Fruit fly (Drosophila melanogaster) whole organism, embryonic: Measurements from ENCODE around the gene Srrm234.

Source experiments
- B-H2 ChIP-seq: fragments of 200-800 bp; sonication (Bioruptor generic); optimal IDR thresholded peaks from 2 replicates; lab custom pipeline; 2018; ENCODE audit warnings: missing biosample characterization, mild to moderate bottlenecking, missing genetic modification characterization
- CG10274 ChIP-seq: fragments of 200-800 bp; sonication (Bioruptor generic); optimal IDR thresholded peaks from 3 replicates; lab custom pipeline; 2017; ENCODE audit warnings: missing biosample characterization, mild to moderate bottlenecking, missing genetic modification characterization
- CG10321 ChIP-seq: fragments of 200-800 bp; sonication (Bioruptor generic); IDR thresholded peaks from 2 replicates; pipeline ENCODE4 v1.3.6; 2022; ENCODE audit warnings: missing biosample characterization, missing genetic modification characterization
- CG10565 ChIP-seq: fragments of 200-800 bp; sonication (Bioruptor generic); optimal IDR thresholded peaks from 3 replicates; lab custom pipeline; 2016; ENCODE audit warnings: missing biosample characterization, mild to moderate bottlenecking, missing genetic modification characterization
- CG12299 ChIP-seq: fragments of 200-800 bp; sonication (Bioruptor generic); optimal IDR thresholded peaks from 2 replicates; lab custom pipeline; 2018; ENCODE audit warnings: missing biosample characterization, mild to moderate bottlenecking, missing genetic modification characterization
- CG12659 ChIP-seq: fragments of 200-800 bp; sonication (Bioruptor generic); optimal IDR thresholded peaks from 3 replicates; lab custom pipeline; 2017; ENCODE audit warnings: mild to moderate bottlenecking, missing biosample characterization, missing genetic modification reagents, missing genetic modification characterization
- CG13287 ChIP-seq: fragments of 200-800 bp; sonication (Bioruptor generic); IDR thresholded peaks from 2 replicates; pipeline ENCODE4 v1.3.6; 2022; ENCODE audit warnings: missing biosample characterization, missing genetic modification characterization; ENCODE audit not compliant: partially characterized antibody
- CG2875 ChIP-seq: fragments of 200-800 bp; sonication (Bioruptor generic); optimal IDR thresholded peaks from 2 replicates; lab custom pipeline; 2017; ENCODE audit warnings: missing biosample characterization, mild to moderate bottlenecking, missing genetic modification characterization, missing genetic modification reagents
- CG31365 ChIP-seq: fragments of 200-800 bp; sonication (Bioruptor generic); optimal IDR thresholded peaks from 2 replicates; lab custom pipeline; 2018; ENCODE audit warnings: missing biosample characterization, mild to moderate bottlenecking, missing genetic modification characterization
- CG3163 ChIP-seq: fragments of 200-800 bp; sonication (Bioruptor generic); optimal IDR thresholded peaks from 3 replicates; lab custom pipeline; 2016; ENCODE audit warnings: missing biosample characterization, missing genetic modification characterization
- CG43689 ChIP-seq: fragments of 200-800 bp; sonication (Bioruptor generic); IDR thresholded peaks from 2 replicates; pipeline ENCODE4 v1.3.6; 2022; ENCODE audit warnings: missing biosample characterization, missing genetic modification characterization
- CG4404 ChIP-seq: fragments of 200-800 bp; sonication (Bioruptor generic); IDR thresholded peaks from 2 replicates; pipeline ENCODE4 v1.3.6; 2022; ENCODE audit warnings: missing biosample characterization, missing genetic modification characterization
- CG7357 ChIP-seq: fragments of 200-800 bp; sonication (Bioruptor generic); IDR thresholded peaks from 3 replicates; pipeline ENCODE4 v1.3.6; 2022; ENCODE audit warnings: missing biosample characterization, missing genetic modification characterization
- CG8359 ChIP-seq: fragments of 200-800 bp; sonication (Bioruptor generic); optimal IDR thresholded peaks from 2 replicates; lab custom pipeline; 2017; ENCODE audit warnings: missing biosample characterization, mild to moderate bottlenecking, missing genetic modification characterization, borderline replicate concordance
- CG8478 ChIP-seq: fragments of >200 bp; optimal IDR thresholded peaks from 2 replicates; lab custom pipeline; 2018
- CG8765 ChIP-seq: fragments of 200-800 bp; sonication (Bioruptor generic); IDR thresholded peaks from 2 replicates; pipeline ENCODE4 v1.3.6; 2022; ENCODE audit warnings: missing biosample characterization, missing genetic modification characterization
- CHES-1-like ChIP-seq: fragments of 200-800 bp; sonication (Bioruptor generic); optimal IDR thresholded peaks from 2 replicates; lab custom pipeline; 2016; ENCODE audit warnings: missing biosample characterization, missing genetic modification characterization
- Dip3 ChIP-seq: fragments of 200-800 bp; sonication (Bioruptor generic); optimal IDR thresholded peaks from 3 replicates; lab custom pipeline; 2016; ENCODE audit warnings: missing biosample characterization, missing genetic modification characterization
- Dp ChIP-seq: fragments of 200-800 bp; sonication (Bioruptor generic); optimal IDR thresholded peaks from 2 replicates; lab custom pipeline; 2018; ENCODE audit warnings: missing biosample characterization, mild to moderate bottlenecking, missing genetic modification characterization, moderate library complexity
- GATAe ChIP-seq: fragments of 200-800 bp; sonication (Bioruptor generic); conservative IDR thresholded peaks from 2 replicates; pipeline ENCODE4 v1.3.6; 2022; ENCODE audit warnings: missing biosample characterization, missing genetic modification characterization
- Hr78 ChIP-seq, 2 experiments: fragments of 200-800 bp in 1 of 2; fragments of >200 bp in 1 of 2; sonication (Bioruptor generic) in 1 of 2; optimal IDR thresholded peaks; 2 replicates each; lab custom pipeline; 2017 to 2019; ENCODE audit warnings: missing biosample characterization in 2 of 2, missing genetic modification characterization in 2 of 2, mild to moderate bottlenecking in 1 of 2, moderate library complexity in 1 of 2
- MBD-R2 ChIP-seq: fragments of 200-800 bp; sonication (Bioruptor generic); IDR thresholded peaks from 2 replicates; pipeline ENCODE4 v1.3.6; 2022; ENCODE audit warnings: missing biosample characterization, missing genetic modification characterization
- Optix ChIP-seq: fragments of 200-800 bp; sonication (Bioruptor generic); IDR thresholded peaks from 3 replicates; pipeline ENCODE4 v1.3.6; 2022; ENCODE audit warnings: missing biosample characterization, missing genetic modification characterization
- Poxn ChIP-seq: fragments of 200-800 bp; sonication (Bioruptor generic); IDR thresholded peaks from 2 replicates; pipeline ENCODE4 v1.3.6; 2022; ENCODE audit warnings: missing biosample characterization, missing genetic modification characterization
- Rx ChIP-seq: fragments of 200-800 bp; sonication (Bioruptor generic); IDR thresholded peaks from 2 replicates; pipeline ENCODE4 v1.3.6; 2022; ENCODE audit warnings: missing biosample characterization, missing genetic modification characterization
- TFAM ChIP-seq: fragments of 200-800 bp; sonication (Bioruptor generic); optimal IDR thresholded peaks from 2 replicates; lab custom pipeline; 2017; ENCODE audit warnings: missing biosample characterization, missing genetic modification characterization, inconsistent platforms
- Vsx1 ChIP-seq: fragments of 200-800 bp; sonication (Bioruptor generic); optimal IDR thresholded peaks from 2 replicates; lab custom pipeline; 2017; ENCODE audit warnings: missing biosample characterization, mild to moderate bottlenecking, missing genetic modification characterization, missing genetic modification reagents
- ab ChIP-seq: fragments of 200-800 bp; sonication (Bioruptor generic); optimal IDR thresholded peaks from 2 replicates; lab custom pipeline; 2016; ENCODE audit warnings: missing biosample characterization, missing genetic modification characterization
- bab2 ChIP-seq: fragments of 200-800 bp; sonication (Bioruptor generic); optimal IDR thresholded peaks from 2 replicates; lab custom pipeline; 2016; ENCODE audit warnings: missing biosample characterization, missing genetic modification characterization
- br ChIP-seq: fragments of >200 bp; optimal IDR thresholded peaks from 2 replicates; lab custom pipeline; 2017
- caup ChIP-seq: fragments of 200-800 bp; sonication (Bioruptor generic); optimal IDR thresholded peaks from 3 replicates; lab custom pipeline; 2017; ENCODE audit warnings: missing biosample characterization, mild to moderate bottlenecking, missing genetic modification characterization, moderate library complexity; ENCODE audit not compliant: severe bottlenecking
- cg ChIP-seq: fragments of 200-800 bp; sonication (Bioruptor generic); optimal IDR thresholded peaks from 3 replicates; lab custom pipeline; 2019; ENCODE audit warnings: missing biosample characterization, mild to moderate bottlenecking, missing genetic modification characterization, moderate library complexity
- chif ChIP-seq, 2 experiments: fragments of 200-800 bp; sonication (Bioruptor generic); optimal IDR thresholded peaks; 3 replicates each; lab custom pipeline; 2016; ENCODE audit warnings: missing biosample characterization in 2 of 2, missing genetic modification characterization in 2 of 2
- danr ChIP-seq: fragments of 200-800 bp; sonication (Bioruptor generic); IDR thresholded peaks from 2 replicates; pipeline ENCODE4 v1.3.6; 2022; ENCODE audit warnings: missing biosample characterization, missing genetic modification characterization
- ems ChIP-seq: fragments of 200-800 bp; sonication (Bioruptor generic); optimal IDR thresholded peaks from 3 replicates; lab custom pipeline; 2016; ENCODE audit warnings: missing biosample characterization, missing genetic modification characterization
- ewg ChIP-seq: fragments of 200-800 bp; sonication (Bioruptor generic); optimal IDR thresholded peaks from 3 replicates; lab custom pipeline; 2017; ENCODE audit warnings: mild to moderate bottlenecking, missing biosample characterization, missing genetic modification reagents, missing genetic modification characterization
- gem ChIP-seq: fragments of 200-800 bp; sonication (Bioruptor generic); optimal IDR thresholded peaks from 2 replicates; lab custom pipeline; 2019; ENCODE audit warnings: missing biosample characterization, mild to moderate bottlenecking, missing genetic modification characterization, moderate library complexity
- hth ChIP-seq: fragments of >200 bp; optimal IDR thresholded peaks from 2 replicates; lab custom pipeline; 2017; ENCODE audit warnings: inconsistent platforms
- insv ChIP-seq, 2 experiments: fragments of 200-800 bp; sonication (Bioruptor generic); optimal IDR thresholded peaks; 3 replicates each; lab custom pipeline; 2016 to 2018; ENCODE audit warnings: missing biosample characterization in 2 of 2, missing genetic modification characterization in 2 of 2
- maf-S ChIP-seq: fragments of 200-800 bp; sonication (Bioruptor generic); optimal IDR thresholded peaks from 2 replicates; lab custom pipeline; 2016; ENCODE audit warnings: missing biosample characterization, missing genetic modification characterization
- mam ChIP-seq: fragments of 200-800 bp; sonication (Bioruptor generic); optimal IDR thresholded peaks from 3 replicates; lab custom pipeline; 2016; ENCODE audit warnings: missing biosample characterization, missing genetic modification characterization
- pros ChIP-seq: fragments of 200-800 bp; sonication (Bioruptor generic); optimal IDR thresholded peaks from 3 replicates; lab custom pipeline; 2019; ENCODE audit warnings: missing biosample characterization, mild to moderate bottlenecking, missing genetic modification characterization, moderate library complexity
- pzg ChIP-seq: fragments of 200-800 bp; sonication (Bioruptor generic); optimal IDR thresholded peaks from 3 replicates; lab custom pipeline; 2018; ENCODE audit warnings: missing biosample characterization, mild to moderate bottlenecking, missing genetic modification characterization, moderate library complexity
- repo ChIP-seq: fragments of 200-800 bp; sonication (Bioruptor generic); optimal IDR thresholded peaks from 2 replicates; lab custom pipeline; 2016; ENCODE audit warnings: missing biosample characterization, missing genetic modification characterization
- sd ChIP-seq: fragments of 200-800 bp; sonication (Bioruptor generic); optimal IDR thresholded peaks from 3 replicates; lab custom pipeline; 2018; ENCODE audit warnings: missing biosample characterization, mild to moderate bottlenecking, missing genetic modification characterization, moderate library complexity
- sim ChIP-seq: fragments of 200-800 bp; sonication (Bioruptor generic); IDR thresholded peaks from 2 replicates; pipeline ENCODE4 v1.3.6; 2022; ENCODE audit warnings: missing biosample characterization, missing genetic modification characterization
- sna ChIP-seq: fragments of 200-800 bp; sonication (Bioruptor generic); IDR thresholded peaks from 2 replicates; pipeline ENCODE4 v1.3.6; 2022; ENCODE audit warnings: missing biosample characterization, missing genetic modification characterization; ENCODE audit not compliant: partially characterized antibody
- sr ChIP-seq: fragments of 200-800 bp; sonication (Bioruptor generic); IDR thresholded peaks from 3 replicates; pipeline ENCODE4 v1.3.6; 2022; ENCODE audit warnings: missing biosample characterization, missing genetic modification characterization
- stwl ChIP-seq: fragments of 200-800 bp; sonication (Bioruptor generic); optimal IDR thresholded peaks from 3 replicates; lab custom pipeline; 2018; ENCODE audit warnings: missing biosample characterization, mild to moderate bottlenecking, missing genetic modification characterization, moderate library complexity
- sug ChIP-seq: fragments of 200-800 bp; optimal IDR thresholded peaks from 2 replicates; lab custom pipeline; 2019; ENCODE audit warnings: missing biosample characterization, mild to moderate bottlenecking, missing genetic modification characterization, moderate library complexity
- tio ChIP-seq: fragments of 200-800 bp; sonication (Bioruptor generic); optimal IDR thresholded peaks from 2 replicates; lab custom pipeline; 2017; ENCODE audit warnings: missing biosample characterization, missing genetic modification characterization, inconsistent platforms
- unpg ChIP-seq: fragments of 200-800 bp; sonication (Bioruptor generic); optimal IDR thresholded peaks from 3 replicates; lab custom pipeline; 2018; ENCODE audit warnings: missing biosample characterization, mild to moderate bottlenecking, missing genetic modification characterization, moderate library complexity
- wdn ChIP-seq: fragments of 200-800 bp; sonication (Bioruptor generic); IDR thresholded peaks from 2 replicates; pipeline ENCODE4 v1.3.6; 2022; ENCODE audit warnings: missing biosample characterization, missing genetic modification characterization

Srrm234 gene

dm6 chr3L:1664876-1665275 is at the start of gene Srrm234, which contains the start of gene CG7974 (continued):
- TF ChIP-seq CG10565, result no peak
- TF ChIP-seq Dip3 (GFP tag; lab: Kevin White, UChicago), result no peak
- TF ChIP-seq pzg (GFP tag; lab: Kevin White, UChicago), result peak; percentile 85
- TF ChIP-seq mam (GFP tag; lab: Kevin White, UChicago), result no peak
- TF ChIP-seq CG31365 (tag; lab: Kevin White, UChicago), result no peak
- no peak for TF ChIP-seq ab (GFP tag; lab: Kevin White, UChicago)
- TF ChIP-seq CG13287 (GFP tag; lab: Robert Waterston, UW), result peak; percentile 69
- no peak for TF ChIP-seq unpg (GFP tag; lab: Kevin White, UChicago)
- TF ChIP-seq CG43689 (GFP tag; lab: Robert Waterston, UW), result no peak
- no peak for TF ChIP-seq tio (GFP tag; lab: Kevin White, UChicago)
- TF ChIP-seq sim (GFP tag; lab: Robert Waterston, UW), result no peak
- no peak for TF ChIP-seq CG7357 (GFP tag; lab: Robert Waterston, UW)
- peak; percentile 93 for TF ChIP-seq MBD-R2
- TF ChIP-seq danr (GFP tag; lab: Robert Waterston, UW), result no peak
- peak; percentile 43 for TF ChIP-seq Dp (GFP tag; lab: Kevin White, UChicago)
- TF ChIP-seq sna (GFP tag; lab: Robert Waterston, UW), result peak; percentile 39; the same call in 1 of the 2 replicates
- no peak for TF ChIP-seq hth
- no peak for TF ChIP-seq caup (GFP tag; lab: Kevin White, UChicago)
- no peak for TF ChIP-seq B-H2 (GFP tag; lab: Kevin White, UChicago)
- no peak for TF ChIP-seq sug (tag; lab: Kevin White, UChicago)
- TF ChIP-seq insv (GFP tag; optimal IDR thresholded peaks at IDR 0.05; lab: Kevin White, UChicago), result no peak
- TF ChIP-seq Hr78 (GFP tag; optimal IDR thresholded peaks at IDR 0.05; lab: Kevin White, UChicago), result no peak
- peak; percentile 38 for TF ChIP-seq CG12659 (GFP tag; lab: Kevin White, UChicago)
- no peak for TF ChIP-seq chif (GFP tag; optimal IDR thresholded peaks at IDR 0.05; lab: Kevin White, UChicago)
- TF ChIP-seq cg (GFP tag; lab: Kevin White, UChicago), result no peak
- no peak for TF ChIP-seq pros (GFP tag; lab: Kevin White, UChicago)
- no peak for TF ChIP-seq CG2875
- TF ChIP-seq Optix (GFP tag; lab: Robert Waterston, UW), result no peak
- no peak for TF ChIP-seq CG10274 (GFP tag; lab: Kevin White, UChicago)
- no peak for TF ChIP-seq br (lab: Kevin White, UChicago)
- TF ChIP-seq CG8478 (lab: Kevin White, UChicago), result no peak
- TF ChIP-seq Poxn (GFP tag; lab: Robert Waterston, UW), result no peak
- no peak for TF ChIP-seq Rx (GFP tag; lab: Robert Waterston, UW)
- TF ChIP-seq GATAe (GFP tag; lab: Robert Waterston, UW), result no peak
- TF ChIP-seq gem (tag; lab: Kevin White, UChicago), result no peak
- no peak for TF ChIP-seq CHES-1-like (GFP tag; lab: Kevin White, UChicago)
- no peak for TF ChIP-seq sd (tag; lab: Kevin White, UChicago)
- TF ChIP-seq CG8765, result no peak
- peak; percentile 96 for TF ChIP-seq stwl (tag; lab: Kevin White, UChicago)
- TF ChIP-seq ems, result no peak
- no peak for TF ChIP-seq sr (GFP tag; lab: Robert Waterston, UW)
- TF ChIP-seq CG10321, result no peak
- no peak for TF ChIP-seq CG8359 (GFP tag; lab: Kevin White, UChicago)
- TF ChIP-seq TFAM, result no peak
- no peak for TF ChIP-seq Vsx1
- no peak for TF ChIP-seq wdn (GFP tag; lab: Robert Waterston, UW)
- TF ChIP-seq CG12299 (tag; lab: Kevin White, UChicago), result no peak
- no peak for TF ChIP-seq ewg (GFP tag; lab: Kevin White, UChicago)
- TF ChIP-seq CG4404 (GFP tag; lab: Robert Waterston, UW), result no peak
- no peak for TF ChIP-seq CG3163 (GFP tag; lab: Kevin White, UChicago)
- no peak for TF ChIP-seq maf-S (GFP tag; lab: Kevin White, UChicago)
- no peak for TF ChIP-seq repo (GFP tag; lab: Kevin White, UChicago)
- no peak for TF ChIP-seq bab2
